Fruit fly (Drosophila melanogaster) whole organism, wandering third instar larva: ENCODE measurements around the gene Dyro.

Experiments used
- CrebA ChIP-seq: fragments of 200-800 bp; sonication (Bioruptor generic); optimal IDR thresholded peaks from 2 replicates; lab custom pipeline; 2016; ENCODE audit warnings: missing biosample characterization, mild to moderate bottlenecking, missing genetic modification characterization, borderline replicate concordance
- fru ChIP-seq: fragments of 200-800 bp; sonication (Bioruptor generic); optimal IDR thresholded peaks from 3 replicates; lab custom pipeline; 2016; ENCODE audit warnings: missing biosample characterization, mild to moderate bottlenecking, missing genetic modification characterization
- h ChIP-seq: fragments of 200-800 bp; sonication (Bioruptor generic); optimal IDR thresholded peaks from 3 replicates; lab custom pipeline; 2016; ENCODE audit warnings: missing biosample characterization, mild to moderate bottlenecking, missing genetic modification characterization
- pan ChIP-seq: fragments of >200 bp; optimal IDR thresholded peaks from 2 replicates; lab custom pipeline; 2017
- usp ChIP-seq: fragments of >200 bp; optimal IDR thresholded peaks from 2 replicates; lab custom pipeline; 2017; ENCODE audit warnings: missing biosample characterization, missing genetic modification characterization

DNA sequence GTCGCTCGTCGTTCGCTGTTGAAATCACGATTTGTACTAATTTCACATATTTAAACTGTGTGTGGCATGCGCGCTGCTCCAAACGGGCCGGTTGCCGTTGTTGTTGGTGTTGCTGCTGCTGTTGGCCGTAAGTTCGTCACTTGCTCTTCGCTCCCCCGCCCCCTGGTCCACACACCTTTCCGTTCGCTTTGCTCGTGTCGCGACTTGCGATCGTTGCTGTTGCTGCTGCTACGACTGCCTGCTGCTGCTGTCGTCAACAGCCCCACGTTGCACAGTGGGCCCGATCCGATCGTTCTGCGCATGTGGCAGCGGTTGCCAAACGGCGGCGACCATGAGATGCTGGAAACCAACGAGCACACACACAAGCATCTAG, at the start of gene Dyro:
- TF ChIP-seq pan (lab: Kevin White, UChicago): no peak
- TF ChIP-seq CrebA (GFP tag; lab: Kevin White, UChicago): no peak
- no peak for TF ChIP-seq fru (GFP tag; lab: Kevin White, UChicago)
- TF ChIP-seq usp: no peak
- TF ChIP-seq h (GFP tag; lab: Kevin White, UChicago): no peak
